Fruit fly (Drosophila melanogaster): ENCODE measurements around the gene fbl.

- TF ChIP-seq CG8478 (optimal IDR thresholded peaks at IDR 0.05) = no peak
- TF ChIP-seq CTCF (optimal IDR thresholded peaks at IDR 0.05) = no peak
Observed at dm6 chr3L:20405337-20405887, 21.2 kb downstream of the fbl start.

All from S2 (cell line).